Fruit fly (Drosophila melanogaster) whole organism, embryonic: Measurements from ENCODE around the gene Wdfy2.
A peak's percentile ranks its signal among the peaks of the same experiment; 100 is the strongest.

Experiments used
- Atf-2 ChIP-seq: fragments of 200-800 bp; sonication (Bioruptor generic); optimal IDR thresholded peaks from 2 replicates; lab custom pipeline; 2016; ENCODE audit warnings: missing biosample characterization, missing genetic modification characterization
- BtbVII ChIP-seq: fragments of 200-800 bp; sonication (Bioruptor generic); optimal IDR thresholded peaks from 3 replicates; lab custom pipeline; 2017; ENCODE audit warnings: missing biosample characterization, mild to moderate bottlenecking, missing genetic modification characterization
- CG10654 ChIP-seq: fragments of 200-800 bp; sonication (Bioruptor generic); optimal IDR thresholded peaks from 2 replicates; lab custom pipeline; 2016; ENCODE audit warnings: missing biosample characterization, missing genetic modification characterization
- CG11398 ChIP-seq: fragments of 200-800 bp; sonication (Bioruptor generic); optimal IDR thresholded peaks from 2 replicates; lab custom pipeline; 2016; ENCODE audit warnings: missing biosample characterization, missing genetic modification characterization
- CG11560 ChIP-seq: fragments of 200-800 bp; sonication (Bioruptor generic); IDR thresholded peaks from 3 replicates; pipeline ENCODE4 v1.3.6; 2022; ENCODE audit warnings: missing biosample characterization, missing genetic modification characterization
- CG12071 ChIP-seq: fragments of 200-800 bp; sonication (Bioruptor generic); optimal IDR thresholded peaks from 3 replicates; lab custom pipeline; 2018; ENCODE audit warnings: missing biosample characterization, mild to moderate bottlenecking, missing genetic modification characterization
- CG13296 ChIP-seq: fragments of 200-800 bp; sonication (Bioruptor generic); optimal IDR thresholded peaks from 3 replicates; lab custom pipeline; 2018; ENCODE audit warnings: missing biosample characterization, mild to moderate bottlenecking, missing genetic modification characterization
- CG14860 ChIP-seq: fragments of 200-800 bp; sonication (Bioruptor generic); IDR thresholded peaks from 3 replicates; pipeline ENCODE4 v1.3.6; 2022; ENCODE audit warnings: missing biosample characterization, missing genetic modification characterization; ENCODE audit not compliant: partially characterized antibody
- CG18262 ChIP-seq: fragments of 200-800 bp; optimal IDR thresholded peaks from 3 replicates; lab custom pipeline; 2019; ENCODE audit warnings: missing biosample characterization, mild to moderate bottlenecking, missing genetic modification characterization, moderate library complexity
- CG18599 ChIP-seq: fragments of 200-800 bp; sonication (Bioruptor generic); optimal IDR thresholded peaks from 3 replicates; lab custom pipeline; 2017; ENCODE audit warnings: missing biosample characterization, missing genetic modification characterization, mild to moderate bottlenecking, moderate library complexity, missing genetic modification reagents
- CG31224 ChIP-seq: fragments of 200-800 bp; sonication (Bioruptor generic); IDR thresholded peaks from 2 replicates; pipeline ENCODE4 v1.3.6; 2022; ENCODE audit warnings: missing biosample characterization, missing genetic modification characterization
- CG31441 ChIP-seq: fragments of 200-800 bp; sonication (Bioruptor generic); IDR thresholded peaks from 2 replicates; pipeline ENCODE4 v1.3.6; 2022; ENCODE audit warnings: missing biosample characterization, missing genetic modification characterization
- CG34376 ChIP-seq: fragments of 200-800 bp; sonication (Bioruptor generic); optimal IDR thresholded peaks from 2 replicates; lab custom pipeline; 2018; ENCODE audit warnings: missing biosample characterization, mild to moderate bottlenecking, missing genetic modification characterization
- CG4328 ChIP-seq: fragments of 200-800 bp; sonication (Bioruptor generic); optimal IDR thresholded peaks from 3 replicates; lab custom pipeline; 2017; ENCODE audit warnings: missing biosample characterization, missing genetic modification reagents, missing genetic modification characterization
- CG43689 ChIP-seq: fragments of 200-800 bp; sonication (Bioruptor generic); IDR thresholded peaks from 2 replicates; pipeline ENCODE4 v1.3.6; 2022; ENCODE audit warnings: missing biosample characterization, missing genetic modification characterization
- CG7271 ChIP-seq: fragments of 200-800 bp; sonication (Bioruptor generic); optimal IDR thresholded peaks from 2 replicates; lab custom pipeline; 2018; ENCODE audit warnings: missing biosample characterization, mild to moderate bottlenecking, missing genetic modification characterization, moderate library complexity
- CG7372 ChIP-seq: fragments of 200-800 bp; sonication (Bioruptor generic); IDR thresholded peaks from 2 replicates; pipeline ENCODE4 v1.3.6; 2022; ENCODE audit warnings: missing biosample characterization, missing genetic modification characterization
- CG7745 ChIP-seq: fragments of 200-800 bp; sonication (Bioruptor generic); optimal IDR thresholded peaks from 2 replicates; lab custom pipeline; 2018; ENCODE audit warnings: missing biosample characterization, mild to moderate bottlenecking, missing genetic modification characterization, moderate library complexity
- CG7987 ChIP-seq: fragments of 200-800 bp; sonication (Bioruptor generic); optimal IDR thresholded peaks from 2 replicates; lab custom pipeline; 2018; ENCODE audit warnings: missing biosample characterization, mild to moderate bottlenecking, missing genetic modification characterization, moderate library complexity
- CG8478 ChIP-seq: fragments of >200 bp; optimal IDR thresholded peaks from 2 replicates; lab custom pipeline; 2018
- CG8924 ChIP-seq: fragments of 200-800 bp; optimal IDR thresholded peaks from 3 replicates; lab custom pipeline; 2019; ENCODE audit warnings: missing biosample characterization, mild to moderate bottlenecking, missing genetic modification characterization, moderate library complexity
- Dad ChIP-seq: fragments of 200-800 bp; sonication (Bioruptor generic); optimal IDR thresholded peaks from 3 replicates; lab custom pipeline; 2016; ENCODE audit warnings: missing biosample characterization, missing genetic modification characterization
- Dfd ChIP-seq, 2 experiments: fragments of >200 bp; optimal IDR thresholded peaks; 2 replicates each; lab custom pipeline; 2017; ENCODE audit warnings: missing biosample characterization in 2 of 2, missing genetic modification characterization in 2 of 2
- Fer3 ChIP-seq: fragments of 200-800 bp; sonication (Bioruptor generic); optimal IDR thresholded peaks from 2 replicates; lab custom pipeline; 2018; ENCODE audit warnings: missing biosample characterization, mild to moderate bottlenecking, missing genetic modification characterization, moderate library complexity
- Hand ChIP-seq: fragments of 200-800 bp; sonication (Bioruptor generic); optimal IDR thresholded peaks from 2 replicates; lab custom pipeline; 2017; ENCODE audit warnings: mild to moderate bottlenecking, missing biosample characterization, missing genetic modification reagents, missing genetic modification characterization
- Lhr ChIP-seq: fragments of 200-800 bp; sonication (Bioruptor generic); optimal IDR thresholded peaks from 3 replicates; lab custom pipeline; 2017; ENCODE audit warnings: mild to moderate bottlenecking, missing biosample characterization, missing genetic modification reagents, missing genetic modification characterization
- Med ChIP-seq: fragments of 200-800 bp; sonication (Bioruptor generic); peaks from one replicate; lab custom pipeline; 2016; ENCODE audit warnings: missing biosample characterization, missing genetic modification characterization, mild to moderate bottlenecking, inconsistent platforms, moderate library complexity
- Meics ChIP-seq: fragments of 200-800 bp; sonication (Bioruptor generic); optimal IDR thresholded peaks from 2 replicates; lab custom pipeline; 2017; ENCODE audit warnings: missing biosample characterization, mild to moderate bottlenecking, missing genetic modification characterization
- Myb ChIP-seq: fragments of 200-800 bp; sonication (Bioruptor generic); optimal IDR thresholded peaks from 2 replicates; lab custom pipeline; 2016; ENCODE audit warnings: missing biosample characterization, missing genetic modification characterization
- Neu2 ChIP-seq: fragments of 200-800 bp; sonication (Bioruptor generic); optimal IDR thresholded peaks from 3 replicates; lab custom pipeline; 2016; ENCODE audit warnings: missing biosample characterization, missing genetic modification characterization, borderline replicate concordance
- NfI ChIP-seq: fragments of 200-800 bp; sonication (Bioruptor generic); optimal IDR thresholded peaks from 3 replicates; lab custom pipeline; 2018; ENCODE audit warnings: missing biosample characterization, mild to moderate bottlenecking, missing genetic modification characterization, moderate library complexity
- Rfx ChIP-seq: fragments of 200-800 bp; sonication (Bioruptor generic); IDR thresholded peaks from 2 replicates; pipeline ENCODE4 v1.3.6; 2022; ENCODE audit warnings: missing biosample characterization, missing genetic modification characterization
- Sox100B ChIP-seq: fragments of 200-800 bp; sonication (Bioruptor generic); optimal IDR thresholded peaks from 3 replicates; lab custom pipeline; 2018; ENCODE audit warnings: missing biosample characterization, mild to moderate bottlenecking, missing genetic modification characterization
- Vsx1 ChIP-seq: fragments of 200-800 bp; sonication (Bioruptor generic); optimal IDR thresholded peaks from 2 replicates; lab custom pipeline; 2017; ENCODE audit warnings: missing biosample characterization, mild to moderate bottlenecking, missing genetic modification characterization, missing genetic modification reagents
- al ChIP-seq: fragments of 200-800 bp; sonication (Bioruptor generic); IDR thresholded peaks from 2 replicates; pipeline ENCODE4 v1.3.6; 2022; ENCODE audit warnings: missing biosample characterization, missing genetic modification characterization
- ase ChIP-seq: fragments of 200-800 bp; sonication (Bioruptor generic); IDR thresholded peaks from 3 replicates; pipeline ENCODE4 v1.3.6; 2022; ENCODE audit warnings: missing biosample characterization, missing genetic modification characterization
- ewg ChIP-seq: fragments of 200-800 bp; sonication (Bioruptor generic); optimal IDR thresholded peaks from 3 replicates; lab custom pipeline; 2017; ENCODE audit warnings: mild to moderate bottlenecking, missing biosample characterization, missing genetic modification reagents, missing genetic modification characterization
- gem ChIP-seq: fragments of 200-800 bp; sonication (Bioruptor generic); optimal IDR thresholded peaks from 2 replicates; lab custom pipeline; 2019; ENCODE audit warnings: missing biosample characterization, mild to moderate bottlenecking, missing genetic modification characterization, moderate library complexity
- gfzf ChIP-seq: fragments of 200-800 bp; sonication (Bioruptor generic); optimal IDR thresholded peaks from 2 replicates; lab custom pipeline; 2016; ENCODE audit warnings: missing biosample characterization, mild to moderate bottlenecking, missing genetic modification characterization, moderate library complexity
- ind ChIP-seq: fragments of 200-800 bp; sonication (Bioruptor generic); optimal IDR thresholded peaks from 3 replicates; lab custom pipeline; 2016; ENCODE audit warnings: missing biosample characterization, missing genetic modification characterization
- inv ChIP-seq: fragments of 200-800 bp; sonication (Bioruptor generic); IDR thresholded peaks from 2 replicates; pipeline ENCODE4 v1.3.6; 2022; ENCODE audit warnings: missing biosample characterization, missing genetic modification characterization; ENCODE audit not compliant: partially characterized antibody
- lmd ChIP-seq: fragments of 200-800 bp; sonication (Bioruptor generic); IDR thresholded peaks from 2 replicates; pipeline ENCODE4 v1.3.6; 2022; ENCODE audit warnings: missing biosample characterization, missing genetic modification characterization
- lov ChIP-seq, 2 experiments: fragments of 200-800 bp in 1 of 2; fragments of >200 bp in 1 of 2; sonication (Bioruptor generic) in 1 of 2; IDR thresholded peaks in 1 of 2; optimal IDR thresholded peaks in 1 of 2; 2 replicates in 1 of 2; 3 replicates in 1 of 2; pipeline versions ENCODE4 v1.3.6 to Lab custom; 2017 to 2022; ENCODE audit warnings: missing biosample characterization in 1 of 2, missing genetic modification characterization in 1 of 2
- ro ChIP-seq: fragments of 200-800 bp; sonication (Bioruptor generic); IDR thresholded peaks from 2 replicates; pipeline ENCODE4 v1.3.6; 2022; ENCODE audit warnings: missing biosample characterization, missing genetic modification characterization
- row ChIP-seq: fragments of 200-800 bp; sonication (Bioruptor generic); IDR thresholded peaks from 3 replicates; pipeline ENCODE4 v1.3.6; 2022; ENCODE audit warnings: missing biosample characterization, missing genetic modification characterization
- sima ChIP-seq: fragments of 200-800 bp; sonication (Bioruptor generic); optimal IDR thresholded peaks from 2 replicates; lab custom pipeline; 2016; ENCODE audit warnings: missing biosample characterization, missing genetic modification characterization
- sob ChIP-seq: fragments of 200-800 bp; sonication (Bioruptor generic); IDR thresholded peaks from 2 replicates; pipeline ENCODE4 v1.3.6; 2022; ENCODE audit warnings: missing biosample characterization, missing genetic modification characterization
- stwl ChIP-seq: fragments of 200-800 bp; sonication (Bioruptor generic); optimal IDR thresholded peaks from 3 replicates; lab custom pipeline; 2018; ENCODE audit warnings: missing biosample characterization, mild to moderate bottlenecking, missing genetic modification characterization, moderate library complexity
- tup ChIP-seq: fragments of 200-800 bp; sonication (Bioruptor generic); optimal IDR thresholded peaks from 2 replicates; lab custom pipeline; 2016; ENCODE audit warnings: missing biosample characterization, mild to moderate bottlenecking, missing genetic modification characterization, moderate library complexity
- wek ChIP-seq: fragments of 200-800 bp; sonication (Bioruptor generic); optimal IDR thresholded peaks from 3 replicates; lab custom pipeline; 2018; ENCODE audit warnings: missing biosample characterization, mild to moderate bottlenecking, missing genetic modification characterization, moderate library complexity

The Wdfy2 gene

dm6 chr2L:10426534-10427048 lies 3.5 kb downstream of the Wdfy2 start, which contains the start of the genes SmB and KdelR (continued):
- TF ChIP-seq Sox100B, result peak; percentile 48
- TF ChIP-seq CG18262 (tag; lab: Kevin White, UChicago), result peak; percentile 49
- TF ChIP-seq Med (GFP tag; lab: Kevin White, UChicago), result peak; percentile 83
- TF ChIP-seq Meics (GFP tag; lab: Kevin White, UChicago), result no peak
- TF ChIP-seq CG11398, result no peak
- no peak for TF ChIP-seq CG7372 (GFP tag; lab: Robert Waterston, UW)
- TF ChIP-seq Hand (GFP tag; lab: Kevin White, UChicago), result no peak
- peak; percentile 91 for TF ChIP-seq stwl (tag; lab: Kevin White, UChicago)
- no peak for TF ChIP-seq gem (tag; lab: Kevin White, UChicago)
- TF ChIP-seq wek (GFP tag; lab: Kevin White, UChicago), result no peak
- no peak for TF ChIP-seq CG8478 (lab: Kevin White, UChicago)
- TF ChIP-seq Lhr, result peak; percentile 56
- TF ChIP-seq CG7271, result peak; percentile 8
- TF ChIP-seq ind (GFP tag; lab: Kevin White, UChicago), result no peak
- no peak for TF ChIP-seq CG18599
- no peak for TF ChIP-seq CG12071 (GFP tag; lab: Kevin White, UChicago)
- TF ChIP-seq Dad (GFP tag; lab: Kevin White, UChicago), result peak; percentile 4
- TF ChIP-seq lov (optimal IDR thresholded peaks at IDR 0.05; lab: Kevin White, UChicago), result no peak
- no peak for TF ChIP-seq lov (GFP tag; IDR thresholded peaks at IDR 0.05; lab: Robert Waterston, UW)
- TF ChIP-seq Myb (GFP tag; lab: Kevin White, UChicago), result no peak
- no peak; the same call in none of the 2 replicates for TF ChIP-seq CG31441 (GFP tag; lab: Robert Waterston, UW)
- peak; percentile 98 for TF ChIP-seq CG11560 (tag; lab: Robert Waterston, UW)
- no peak for TF ChIP-seq CG7987 (GFP tag; lab: Kevin White, UChicago)
- no peak for TF ChIP-seq sima (GFP tag; lab: Kevin White, UChicago)
- no peak for TF ChIP-seq tup
- no peak for TF ChIP-seq CG4328 (GFP tag; lab: Kevin White, UChicago)
- TF ChIP-seq Rfx (GFP tag; lab: Robert Waterston, UW), result no peak
- no peak for TF ChIP-seq CG7745 (tag; lab: Kevin White, UChicago)
- TF ChIP-seq ase (GFP tag; lab: Robert Waterston, UW), result no peak
- peak; percentile 56 for TF ChIP-seq ewg (GFP tag; lab: Kevin White, UChicago)
- TF ChIP-seq CG31224 (GFP tag; lab: Robert Waterston, UW), result no peak
- TF ChIP-seq row (GFP tag; lab: Robert Waterston, UW), result no peak; the same call in none of the 3 replicates
- TF ChIP-seq sob (GFP tag; lab: Robert Waterston, UW), result no peak
- no peak for TF ChIP-seq CG34376 (GFP tag; lab: Kevin White, UChicago)
- peak; percentile 17 for TF ChIP-seq CG13296 (GFP tag; lab: Kevin White, UChicago)
- peak; percentile 61 for TF ChIP-seq gfzf (GFP tag; lab: Kevin White, UChicago)
- TF ChIP-seq Dfd (GFP tag; optimal IDR thresholded peaks at IDR 0.05; lab: Kevin White, UChicago), result no peak
- TF ChIP-seq NfI, result no peak
- no peak for TF ChIP-seq Atf-2 (GFP tag; lab: Kevin White, UChicago)
- TF ChIP-seq ro (GFP tag; lab: Robert Waterston, UW), result no peak
- peak; percentile 11 for TF ChIP-seq BtbVII (GFP tag; lab: Kevin White, UChicago)
- peak; percentile 65; the same call in 1 of the 2 replicates for TF ChIP-seq inv (GFP tag; lab: Robert Waterston, UW)
- peak; percentile 69 for TF ChIP-seq CG8924 (tag; lab: Kevin White, UChicago)
- no peak for TF ChIP-seq al (GFP tag; lab: Robert Waterston, UW)
- no peak for TF ChIP-seq CG43689 (GFP tag; lab: Robert Waterston, UW)
- TF ChIP-seq Neu2 (GFP tag; lab: Kevin White, UChicago), result no peak
- TF ChIP-seq Vsx1 (GFP tag; lab: Kevin White, UChicago), result peak; percentile 69
- no peak for TF ChIP-seq lmd (GFP tag; lab: Robert Waterston, UW)
- TF ChIP-seq CG10654, result no peak
- no peak for TF ChIP-seq Fer3
- peak; percentile 90 for TF ChIP-seq CG14860 (GFP tag; lab: Robert Waterston, UW)
